Worm (Caenorhabditis elegans) whole organism, L4 larva: ENCODE data around the gene T10D4.7.

Experiments used
- F26F4.8 ChIP-seq: fragments of 200-800 bp; sonication (Bioruptor generic); conservative IDR thresholded peaks from 2 replicates; pipeline ENCODE4 v1.3.6; 2022; ENCODE audit warnings: missing genetic modification characterization, missing compliant biosample characterization
- F37D6.2 ChIP-seq: sonication (generic microtip); optimal IDR thresholded peaks from 2 replicates; lab custom pipeline; 2016; ENCODE audit warnings: mild to moderate bottlenecking, missing genetic modification characterization, missing compliant biosample characterization
- F44E2.7 ChIP-seq: fragments of 200-800 bp; sonication (Bioruptor generic); IDR thresholded peaks from 2 replicates; pipeline ENCODE4 v2.1.2; 2022; ENCODE audit warnings: missing genetic modification characterization, missing compliant biosample characterization
- T26A8.4 ChIP-seq: fragments of 200-800 bp; sonication (Bioruptor generic); IDR thresholded peaks from 2 replicates; pipeline ENCODE4 v1.3.6; 2022; ENCODE audit warnings: missing genetic modification characterization, missing compliant biosample characterization
- Y48G9A.11 ChIP-seq: fragments of 200-800 bp; sonication (Bioruptor generic); IDR thresholded peaks from 2 replicates; pipeline ENCODE4 v1.3.6; 2022; ENCODE audit warnings: missing genetic modification reagents, missing genetic modification characterization, missing compliant biosample characterization
- ZK546.5 ChIP-seq, 2 experiments: sonication (generic microtip); optimal IDR thresholded peaks; 2 replicates each; lab custom pipeline; 2017; ENCODE audit warnings: missing biosample characterization in 2 of 2, missing genetic modification characterization in 2 of 2
- aha-1 ChIP-seq: fragments of 150-350 bp; peaks from one replicate; lab custom pipeline; 2014; ENCODE audit warnings: missing biosample characterization, missing genetic modification characterization
- aly-2 ChIP-seq: sonication (generic microtip); optimal IDR thresholded peaks from 2 replicates; lab custom pipeline; 2018; ENCODE audit warnings: missing biosample characterization, missing genetic modification characterization
- ceh-28 ChIP-seq: fragments of 150-350 bp; optimal IDR thresholded peaks from 2 replicates; lab custom pipeline; 2014; ENCODE audit warnings: missing biosample characterization, missing genetic modification reagents, missing genetic modification characterization
- ces-1 ChIP-seq: fragments of 150-350 bp; sonication (generic microtip); optimal IDR thresholded peaks from 4 replicates; lab custom pipeline; 2014; ENCODE audit warnings: missing biosample characterization, missing genetic modification reagents, missing genetic modification characterization
- daf-12 ChIP-seq: fragments of 150-350 bp; optimal IDR thresholded peaks from 2 replicates; lab custom pipeline; 2014; ENCODE audit warnings: missing biosample characterization, missing genetic modification reagents, missing genetic modification characterization
- daf-16 ChIP-seq, 3 experiments: sonication (generic microtip); optimal IDR thresholded peaks; 2 replicates each; lab custom pipeline; 2016 to 2017; ENCODE audit warnings: missing genetic modification characterization in 3 of 3, missing genetic modification reagents in 3 of 3, mild to moderate bottlenecking in 2 of 3, missing compliant biosample characterization in 2 of 3, missing biosample characterization in 1 of 3, moderate library complexity in 1 of 3
- dmd-6 ChIP-seq: fragments of 200-800 bp; sonication (Bioruptor generic); IDR thresholded peaks from 2 replicates; pipeline ENCODE4 v1.3.6; 2022; ENCODE audit warnings: missing genetic modification reagents, missing genetic modification characterization, missing compliant biosample characterization
- dmd-8 ChIP-seq: fragments of 200-800 bp; sonication (Bioruptor generic); IDR thresholded peaks from 2 replicates; pipeline ENCODE4 v1.3.6; 2022; ENCODE audit warnings: missing genetic modification characterization, missing compliant biosample characterization
- dpl-1 ChIP-seq: fragments of 150-350 bp; optimal IDR thresholded peaks from 2 replicates; lab custom pipeline; 2014; ENCODE audit warnings: missing biosample characterization, missing genetic modification reagents, missing genetic modification characterization
- duxl-1 ChIP-seq: sonication (generic microtip); optimal IDR thresholded peaks from 2 replicates; lab custom pipeline; 2016; ENCODE audit warnings: mild to moderate bottlenecking, missing genetic modification characterization, moderate library complexity, missing compliant biosample characterization; ENCODE audit not compliant: poor library complexity
- dve-1 ChIP-seq: sonication (generic microtip); optimal IDR thresholded peaks from 2 replicates; lab custom pipeline; 2017; ENCODE audit warnings: antibody characterized with exemption, mild to moderate bottlenecking, missing genetic modification characterization, missing compliant biosample characterization; ENCODE audit not compliant: insufficient read depth
- egl-27 ChIP-seq: sonication (generic microtip); optimal IDR thresholded peaks from 3 replicates; lab custom pipeline; 2017; ENCODE audit warnings: missing biosample characterization, missing genetic modification reagents, missing genetic modification characterization
- egl-43 ChIP-seq: fragments of 200-800 bp; sonication (Bioruptor generic); IDR thresholded peaks from 2 replicates; pipeline ENCODE4 v1.3.6; 2022; ENCODE audit warnings: missing genetic modification reagents, missing genetic modification characterization, missing compliant biosample characterization
- fos-1 ChIP-seq: fragments of 150-350 bp; optimal IDR thresholded peaks from 2 replicates; lab custom pipeline; 2014; ENCODE audit warnings: missing biosample characterization, missing genetic modification characterization
- gei-8 ChIP-seq: fragments of 200-800 bp; sonication (Bioruptor generic); optimal IDR thresholded peaks from 2 replicates; lab custom pipeline; 2018; ENCODE audit warnings: mild to moderate bottlenecking, missing genetic modification characterization, missing compliant biosample characterization
- hif-1 ChIP-seq, 2 experiments: sonication (generic microtip); optimal IDR thresholded peaks; 2 replicates each; lab custom pipeline; 2016 to 2017; ENCODE audit warnings: missing compliant biosample characterization in 2 of 2, missing genetic modification characterization in 2 of 2, missing genetic modification reagents in 2 of 2, missing genotype in 2 of 2, mild to moderate bottlenecking in 1 of 2
- hlh-30 ChIP-seq: sonication (generic microtip); optimal IDR thresholded peaks from 2 replicates; lab custom pipeline; 2017; ENCODE audit warnings: antibody characterized with exemption, mild to moderate bottlenecking, missing genetic modification characterization, missing compliant biosample characterization; ENCODE audit not compliant: insufficient read depth
- jun-1 ChIP-seq: fragments of 150-350 bp; optimal IDR thresholded peaks from 2 replicates; lab custom pipeline; 2014; ENCODE audit warnings: missing biosample characterization, missing genetic modification reagents, missing genetic modification characterization
- lin-13 ChIP-seq: fragments of 150-350 bp; optimal IDR thresholded peaks from 2 replicates; lab custom pipeline; 2014; ENCODE audit warnings: missing biosample characterization, missing genetic modification reagents, missing genetic modification characterization
- lin-15B ChIP-seq: fragments of 150-350 bp; sonication (generic microtip); optimal IDR thresholded peaks from 3 replicates; lab custom pipeline; 2014; ENCODE audit warnings: missing biosample characterization, missing genetic modification characterization
- lin-29 ChIP-seq: fragments of 200-800 bp; sonication (Bioruptor generic); IDR thresholded peaks from 2 replicates; pipeline ENCODE4 v1.3.6; 2022; ENCODE audit warnings: missing genetic modification reagents, missing genetic modification characterization, missing compliant biosample characterization
- lin-38 ChIP-seq: fragments of 200-800 bp; sonication (Bioruptor generic); IDR thresholded peaks from 2 replicates; pipeline ENCODE4 v1.3.6; 2022; ENCODE audit warnings: missing genetic modification reagents, missing genetic modification characterization, missing compliant biosample characterization
- lir-3 ChIP-seq: sonication (generic microtip); optimal IDR thresholded peaks from 2 replicates; lab custom pipeline; 2016; ENCODE audit warnings: mild to moderate bottlenecking, missing genetic modification characterization, missing compliant biosample characterization
- madf-5 ChIP-seq, 2 experiments: fragments of 200-800 bp; sonication (Bioruptor generic); IDR thresholded peaks; 2 replicates each; pipeline ENCODE4 v1.3.6; 2022; ENCODE audit warnings: missing compliant biosample characterization in 2 of 2, missing genetic modification characterization in 2 of 2
- mep-1 ChIP-seq: fragments of 150-350 bp; sonication (generic microtip); optimal IDR thresholded peaks from 3 replicates; lab custom pipeline; 2014; ENCODE audit warnings: missing biosample characterization, missing genetic modification characterization
- mxl-2 ChIP-seq: fragments of 200-800 bp; sonication (Bioruptor generic); conservative IDR thresholded peaks from 2 replicates; pipeline ENCODE4 v1.3.6; 2022; ENCODE audit warnings: missing genetic modification reagents, missing genetic modification characterization, missing compliant biosample characterization
- mxl-3 ChIP-seq: fragments of 200-800 bp; sonication (Bioruptor generic); optimal IDR thresholded peaks from 2 replicates; lab custom pipeline; 2018; ENCODE audit warnings: mild to moderate bottlenecking, missing genetic modification characterization, missing compliant biosample characterization
- nhr-102 ChIP-seq: sonication (generic microtip); optimal IDR thresholded peaks from 2 replicates; lab custom pipeline; 2016; ENCODE audit warnings: mild to moderate bottlenecking, missing genetic modification characterization, moderate library complexity, missing compliant biosample characterization
- nhr-28 ChIP-seq: fragments of 150-350 bp; optimal IDR thresholded peaks from 2 replicates; lab custom pipeline; 2014; ENCODE audit warnings: missing biosample characterization, missing genetic modification characterization
- nhr-42 ChIP-seq: fragments of 200-800 bp; sonication (Bioruptor generic); IDR thresholded peaks from 2 replicates; pipeline ENCODE4 v1.3.6; 2022; ENCODE audit warnings: missing genetic modification characterization, missing compliant biosample characterization
- nhr-6 ChIP-seq: fragments of 150-350 bp; optimal IDR thresholded peaks from 2 replicates; lab custom pipeline; 2014; ENCODE audit warnings: missing biosample characterization, missing genetic modification characterization
- pha-4 ChIP-seq, 2 experiments: fragments of 150-350 bp in 1 of 2; fragments of 200-800 bp in 1 of 2; sonication (Bioruptor generic) in 1 of 2; IDR thresholded peaks in 1 of 2; optimal IDR thresholded peaks in 1 of 2; 2 replicates each; pipeline versions ENCODE4 v1.3.6 to Lab custom; 2014 to 2022; ENCODE audit warnings: missing genetic modification characterization in 2 of 2, missing genetic modification reagents in 2 of 2, missing biosample characterization in 1 of 2, missing compliant biosample characterization in 1 of 2
- pqm-1 ChIP-seq: sonication (generic microtip); optimal IDR thresholded peaks from 2 replicates; lab custom pipeline; 2017; ENCODE audit warnings: missing biosample characterization, missing genetic modification characterization
- rbr-2 ChIP-seq: sonication (generic microtip); optimal IDR thresholded peaks from 2 replicates; lab custom pipeline; 2016; ENCODE audit warnings: missing genotype, missing genetic modification characterization, missing compliant biosample characterization
- saeg-2 ChIP-seq: fragments of 200-800 bp; sonication (Bioruptor generic); IDR thresholded peaks from 2 replicates; pipeline ENCODE4 v1.3.6; 2022; ENCODE audit warnings: missing genetic modification reagents, missing genetic modification characterization, missing compliant biosample characterization
- skn-1 ChIP-seq: fragments of 150-350 bp; optimal IDR thresholded peaks from 2 replicates; lab custom pipeline; 2014; ENCODE audit warnings: missing biosample characterization, missing genetic modification characterization
- unc-130 ChIP-seq: sonication (generic microtip); optimal IDR thresholded peaks from 2 replicates; lab custom pipeline; 2016; ENCODE audit warnings: missing genetic modification reagents, missing genetic modification characterization, missing compliant biosample characterization
- unc-39 ChIP-seq: sonication (generic microtip); optimal IDR thresholded peaks from 2 replicates; lab custom pipeline; 2017; ENCODE audit warnings: missing biosample characterization, missing genetic modification characterization
- unc-62 ChIP-seq, 3 experiments: fragments of 150-350 bp in 1 of 3; sonication (generic microtip); optimal IDR thresholded peaks in 2 of 3; peaks in 1 of 3; 1 replicate in 1 of 3; 2 replicates in 2 of 3; lab custom pipeline; 2014 to 2017; ENCODE audit warnings: missing biosample characterization in 3 of 3, missing genetic modification characterization in 3 of 3, missing genetic modification reagents in 3 of 3, missing genotype in 1 of 3
- vab-7 ChIP-seq: fragments of 200-800 bp; sonication (Bioruptor generic); IDR thresholded peaks from 2 replicates; pipeline ENCODE4 v1.3.6; 2022; ENCODE audit warnings: missing genetic modification reagents, missing genetic modification characterization, missing compliant biosample characterization
- zfp-2 ChIP-seq: sonication (generic microtip); optimal IDR thresholded peaks from 2 replicates; lab custom pipeline; 2016; ENCODE audit warnings: mild to moderate bottlenecking, missing genetic modification characterization, missing compliant biosample characterization
- zfp-3 ChIP-seq: fragments of 200-800 bp; sonication (Bioruptor generic); conservative IDR thresholded peaks from 2 replicates; pipeline ENCODE4 v1.3.6; 2022; ENCODE audit warnings: missing genetic modification reagents, missing genetic modification characterization, missing compliant biosample characterization
- zip-2 ChIP-seq: fragments of 150-350 bp; optimal IDR thresholded peaks from 2 replicates; lab custom pipeline; 2014; ENCODE audit warnings: missing biosample characterization, missing genetic modification characterization
- ztf-7 ChIP-seq: fragments of 150-350 bp; optimal IDR thresholded peaks from 2 replicates; lab custom pipeline; 2014; ENCODE audit warnings: missing biosample characterization, missing genetic modification characterization

T10D4.7 gene

ce11 chrII:3076915-3077314 is 40.7 kb upstream of the T10D4.7 start, which contains the start of gene Y25C1A.8 (continued):
- TF ChIP-seq daf-16 (GFP tag; optimal IDR thresholded peaks at IDR 0.05; lab: Kevin White, UChicago) = peak in 1 of 2 experiments; percentile 54
- peak; percentile 49 for TF ChIP-seq daf-16 (tag; optimal IDR thresholded peaks at IDR 0.05; lab: Kevin White, UChicago)
- peak; percentile 35 for TF ChIP-seq unc-130 (GFP tag; lab: Kevin White, UChicago)
- peak; percentile 80 for TF ChIP-seq lin-29 (GFP tag; lab: Robert Waterston, UW)
- 0 out of 2 replicates have a peak, but pooled peaks have one; percentile 49 for TF ChIP-seq mxl-2 (GFP tag; lab: Robert Waterston, UW)
- TF ChIP-seq egl-43 (GFP tag; lab: Robert Waterston, UW) = peak; percentile 82
- peak; percentile 92 for TF ChIP-seq hlh-30 (tag; lab: Kevin White, UChicago)
- peak; percentile 91 for TF ChIP-seq pha-4 (GFP tag; IDR thresholded peaks at IDR 0.05; lab: Robert Waterston, UW)
- TF ChIP-seq pha-4 (tag; optimal IDR thresholded peaks at IDR 0.05; lab: Kevin White, UChicago) = no peak
- TF ChIP-seq zfp-2 (tag; lab: Kevin White, UChicago) = peak; percentile 47
- no peak for TF ChIP-seq egl-27
- peak; percentile 83 for TF ChIP-seq dmd-6 (GFP tag; lab: Robert Waterston, UW)
- TF ChIP-seq mxl-3 (GFP tag; lab: Kevin White, UChicago) = peak; percentile 63
- TF ChIP-seq aly-2 (tag; lab: Kevin White, UChicago) = no peak
- TF ChIP-seq nhr-28 = peak; percentile 64
- peak; percentile 6 for TF ChIP-seq pqm-1
- 0 out of 2 replicates have a peak, but pooled peaks have one; percentile 50 for TF ChIP-seq saeg-2 (GFP tag; lab: Robert Waterston, UW)
- no peak for TF ChIP-seq ZK546.5 (tag; optimal IDR thresholded peaks at IDR 0.05; lab: Kevin White, UChicago)
- TF ChIP-seq ces-1 (GFP tag; lab: Kevin White, UChicago) = peak; percentile 28
- peak; percentile 99 for TF ChIP-seq aha-1 (tag; lab: Kevin White, UChicago)
- TF ChIP-seq F26F4.8 (GFP tag; lab: Robert Waterston, UW) = no peak
- peak; percentile 94 for TF ChIP-seq nhr-102 (tag; lab: Kevin White, UChicago)
- peak; percentile 95 for TF ChIP-seq duxl-1 (tag; lab: Kevin White, UChicago)
- no peak for TF ChIP-seq unc-39 (tag; lab: Kevin White, UChicago)
- TF ChIP-seq lir-3 = no peak
- TF ChIP-seq ztf-7 (tag; lab: Kevin White, UChicago) = peak; percentile 83
- TF ChIP-seq Y48G9A.11 (GFP tag; lab: Robert Waterston, UW) = 0 out of 2 replicates have a peak, but pooled peaks have one; percentile 31
- TF ChIP-seq F37D6.2 (tag; lab: Kevin White, UChicago) = peak; percentile 78
- peak; percentile 38 for TF ChIP-seq gei-8
- no peak for TF ChIP-seq skn-1 (tag; lab: Kevin White, UChicago)
- peak; percentile 85 for TF ChIP-seq zfp-3 (GFP tag; lab: Robert Waterston, UW)
- peak in 1 of 2 experiments; percentile 92 for TF ChIP-seq unc-62 (GFP tag; optimal IDR thresholded peaks at IDR 0.05 in 1 of 2; lab: Kevin White, UChicago)
- no peak for TF ChIP-seq unc-62 (tag; optimal IDR thresholded peaks at IDR 0.05; lab: Kevin White, UChicago)
- TF ChIP-seq zip-2 (tag; lab: Kevin White, UChicago) = peak; percentile 68
- peak; percentile 62 for TF ChIP-seq vab-7 (GFP tag; lab: Robert Waterston, UW)
- peak; percentile 75 for TF ChIP-seq nhr-42
- TF ChIP-seq F44E2.7 (GFP tag; lab: Robert Waterston, UW) = peak; percentile 70; the same call in 1 of the 2 replicates
- no peak for TF ChIP-seq fos-1 (tag; lab: Kevin White, UChicago)
- no peak for TF ChIP-seq dmd-8 (GFP tag; lab: Robert Waterston, UW)
- TF ChIP-seq nhr-6 (tag; lab: Kevin White, UChicago) = peak; percentile 82
- TF ChIP-seq lin-13 (GFP tag; lab: Kevin White, UChicago) = peak; percentile 87
- no peak for TF ChIP-seq ceh-28 (tag; lab: Kevin White, UChicago)
- peak; percentile 92 for TF ChIP-seq rbr-2 (tag; lab: Kevin White, UChicago)
- TF ChIP-seq dve-1 = peak; percentile 95
- no peak for TF ChIP-seq lin-15B
- TF ChIP-seq T26A8.4 (GFP tag; lab: Robert Waterston, UW) = peak; percentile 95
- no peak for TF ChIP-seq madf-5 (GFP tag; IDR thresholded peaks at IDR 0.05; lab: Robert Waterston, UW)
- peak; percentile 95 for TF ChIP-seq mep-1 (tag; lab: Kevin White, UChicago)
- TF ChIP-seq daf-12 (tag; lab: Kevin White, UChicago) = no peak
- peak in 1 of 2 experiments; percentile 79 for TF ChIP-seq hif-1 (tag; optimal IDR thresholded peaks at IDR 0.05; lab: Kevin White, UChicago)
- TF ChIP-seq jun-1 (tag; lab: Kevin White, UChicago) = peak; percentile 78
- peak; percentile 84 for TF ChIP-seq dpl-1 (GFP tag; lab: Kevin White, UChicago)
- TF ChIP-seq lin-38 = peak; percentile 89
